Worm (Caenorhabditis elegans): Measurements from ENCODE around the gene nep-23.

DNA sequence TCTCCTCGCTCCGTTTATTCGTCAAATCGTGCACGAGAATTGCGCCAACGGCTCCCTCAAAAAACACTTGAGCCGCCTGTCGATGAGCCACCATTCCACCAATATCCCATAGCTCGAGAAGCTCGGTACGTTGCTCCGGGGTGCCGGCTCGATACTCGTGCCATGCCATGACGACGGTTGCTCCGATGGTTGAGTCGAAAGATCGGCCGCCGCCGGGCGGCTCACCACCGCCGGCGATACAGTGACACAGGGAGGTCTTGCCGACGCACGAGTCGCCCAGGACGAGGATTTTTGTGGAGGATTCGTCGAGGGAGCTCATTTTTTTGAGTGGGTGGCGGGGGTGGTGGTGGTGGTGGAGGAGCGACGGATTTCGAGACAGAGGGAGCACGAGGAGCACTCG, 15.9 kb downstream of the nep-23 start:
- TF ChIP-seq unc-62 (GFP tag; optimal IDR thresholded peaks at IDR 0.05), result no peak
- no peak for TF ChIP-seq R02D3.7 (tag; optimal IDR thresholded peaks at IDR 0.05)
- TF ChIP-seq zag-1 (tag; optimal IDR thresholded peaks at IDR 0.05), result no peak
- no peak for TF ChIP-seq nhr-25 (tag; optimal IDR thresholded peaks at IDR 0.05)
- no peak for TF ChIP-seq nhr-23 (tag; optimal IDR thresholded peaks at IDR 0.05)
- no peak for TF ChIP-seq aly-2 (tag; optimal IDR thresholded peaks at IDR 0.05)
- TF ChIP-seq ceh-16 (tag; optimal IDR thresholded peaks at IDR 0.05), result no peak
- TF ChIP-seq ztf-4 (tag; optimal IDR thresholded peaks at IDR 0.05), result no peak
- TF ChIP-seq ZK546.5 (tag; optimal IDR thresholded peaks at IDR 0.05), result no peak
- TF ChIP-seq ztf-1 (GFP tag; conservative IDR thresholded peaks at IDR 0.05), result no peak
- TF ChIP-seq unc-39 (tag; optimal IDR thresholded peaks at IDR 0.05), result no peak
- no peak for TF ChIP-seq mdl-1 (tag; optimal IDR thresholded peaks at IDR 0.05)
- no peak for TF ChIP-seq ztf-11 (tag; optimal IDR thresholded peaks at IDR 0.05)
- TF ChIP-seq snpc-4 (tag; optimal IDR thresholded peaks at IDR 0.05), result no peak
